Worm (Caenorhabditis elegans) whole organism, L3 larva: ENCODE results near the gene W07G4.8.

Source experiments
- ZK546.5 ChIP-seq: sonication (generic microtip); optimal IDR thresholded peaks from 2 replicates; lab custom pipeline; 2017; ENCODE audit warnings: missing biosample characterization, missing genetic modification characterization
- aly-2 ChIP-seq: fragments of 150-350 bp; optimal IDR thresholded peaks from 2 replicates; lab custom pipeline; 2014; ENCODE audit warnings: missing biosample characterization, missing genetic modification characterization
- ceh-16 ChIP-seq: sonication (generic microtip); optimal IDR thresholded peaks from 2 replicates; lab custom pipeline; 2017; ENCODE audit warnings: missing biosample characterization, missing genetic modification characterization
- nhr-237 ChIP-seq: fragments of 150-350 bp; optimal IDR thresholded peaks from 2 replicates; lab custom pipeline; 2014; ENCODE audit warnings: missing biosample characterization, missing genetic modification characterization
- skn-1 ChIP-seq: fragments of 150-350 bp; optimal IDR thresholded peaks from 2 replicates; lab custom pipeline; 2014; ENCODE audit warnings: missing biosample characterization, missing genetic modification characterization
- tbx-2 ChIP-seq: sonication (generic microtip); optimal IDR thresholded peaks from 2 replicates; lab custom pipeline; 2016; ENCODE audit warnings: mild to moderate bottlenecking, missing genetic modification characterization, missing compliant biosample characterization

ce11 chrV:13090130-13090770, 40.9 kb upstream of the W07G4.8 start, which contains the start of gene C34B4.4:
- TF ChIP-seq nhr-237 (tag; lab: Kevin White, UChicago), result no peak
- no peak for TF ChIP-seq ceh-16
- no peak for TF ChIP-seq tbx-2
- no peak for TF ChIP-seq aly-2 (tag; lab: Kevin White, UChicago)
- no peak for TF ChIP-seq ZK546.5 (tag; lab: Kevin White, UChicago)
- TF ChIP-seq skn-1 (tag; lab: Kevin White, UChicago), result no peak
